Worm (Caenorhabditis elegans) whole organism, L3 larva: ENCODE results near the gene sru-37.

Experiments
- R02D3.7 ChIP-seq: fragments of 150-350 bp; optimal IDR thresholded peaks from 2 replicates; lab custom pipeline; 2014; ENCODE audit warnings: missing biosample characterization, missing genetic modification characterization
- ZK546.5 ChIP-seq: sonication (generic microtip); optimal IDR thresholded peaks from 2 replicates; lab custom pipeline; 2017; ENCODE audit warnings: missing biosample characterization, missing genetic modification characterization
- aly-2 ChIP-seq: fragments of 150-350 bp; optimal IDR thresholded peaks from 2 replicates; lab custom pipeline; 2014; ENCODE audit warnings: missing biosample characterization, missing genetic modification characterization
- ama-1 ChIP-seq: fragments of 150-350 bp; optimal IDR thresholded peaks from 2 replicates; lab custom pipeline; 2018
- daf-12 ChIP-seq: fragments of 150-350 bp; optimal IDR thresholded peaks from 2 replicates; lab custom pipeline; 2014; ENCODE audit warnings: missing biosample characterization, missing genetic modification reagents, missing genetic modification characterization
- egl-27 ChIP-seq: sonication (generic microtip); optimal IDR thresholded peaks from 4 replicates; lab custom pipeline; 2017; ENCODE audit warnings: missing biosample characterization, missing genetic modification reagents, missing genetic modification characterization
- elt-1 ChIP-seq: fragments of 150-350 bp; optimal IDR thresholded peaks from 2 replicates; lab custom pipeline; 2014; ENCODE audit warnings: missing biosample characterization, missing genetic modification characterization
- elt-3 ChIP-seq, 3 experiments: fragments of 150-350 bp in 1 of 3; sonication (generic microtip) in 2 of 3; optimal IDR thresholded peaks; 2 replicates in 2 of 3; 4 replicates in 1 of 3; lab custom pipeline; 2014 to 2017; ENCODE audit warnings: missing biosample characterization in 3 of 3, missing genetic modification characterization in 3 of 3
- eor-1 ChIP-seq, 2 experiments: fragments of 150-350 bp; optimal IDR thresholded peaks; 2 replicates each; lab custom pipeline; 2014 to 2018; ENCODE audit warnings: missing biosample characterization in 2 of 2, missing genetic modification characterization in 2 of 2
- fkh-10 ChIP-seq: sonication (generic microtip); optimal IDR thresholded peaks from 2 replicates; lab custom pipeline; 2017; ENCODE audit warnings: missing biosample characterization, missing genetic modification reagents, missing genetic modification characterization
- fkh-2 ChIP-seq: fragments of 150-350 bp; optimal IDR thresholded peaks from 2 replicates; lab custom pipeline; 2014; ENCODE audit warnings: missing biosample characterization, missing genetic modification reagents, missing genetic modification characterization
- jun-1 ChIP-seq: fragments of 150-350 bp; optimal IDR thresholded peaks from 2 replicates; lab custom pipeline; 2014; ENCODE audit warnings: missing biosample characterization, missing genetic modification reagents, missing genetic modification characterization
- lin-15B ChIP-seq: fragments of 150-350 bp; optimal IDR thresholded peaks from 2 replicates; lab custom pipeline; 2014; ENCODE audit warnings: missing biosample characterization, missing genetic modification characterization
- lsy-12 ChIP-seq: sonication (generic microtip); optimal IDR thresholded peaks from 2 replicates; lab custom pipeline; 2016; ENCODE audit warnings: mild to moderate bottlenecking, missing genetic modification characterization, missing compliant biosample characterization
- mdl-1 ChIP-seq: fragments of 150-350 bp; optimal IDR thresholded peaks from 2 replicates; lab custom pipeline; 2014; ENCODE audit warnings: missing biosample characterization, missing genetic modification characterization
- mml-1 ChIP-seq: fragments of 150-350 bp; sonication (generic microtip); optimal IDR thresholded peaks from 3 replicates; lab custom pipeline; 2014; ENCODE audit warnings: missing biosample characterization, missing genetic modification characterization
- nfya-1 ChIP-seq: sonication (generic microtip); optimal IDR thresholded peaks from 2 replicates; lab custom pipeline; 2017; ENCODE audit warnings: missing genetic modification characterization, mild to moderate bottlenecking, missing compliant biosample characterization, antibody characterized with exemption, moderate library complexity; ENCODE audit not compliant: insufficient read depth
- nhr-11 ChIP-seq: fragments of 150-350 bp; optimal IDR thresholded peaks from 2 replicates; lab custom pipeline; 2014; ENCODE audit warnings: missing biosample characterization, missing genetic modification characterization
- nhr-12 ChIP-seq: fragments of 150-350 bp; optimal IDR thresholded peaks from 2 replicates; lab custom pipeline; 2014; ENCODE audit warnings: missing biosample characterization, missing genetic modification characterization
- nhr-237 ChIP-seq: fragments of 150-350 bp; optimal IDR thresholded peaks from 2 replicates; lab custom pipeline; 2014; ENCODE audit warnings: missing biosample characterization, missing genetic modification characterization
- nhr-28 ChIP-seq: fragments of 150-350 bp; optimal IDR thresholded peaks from 2 replicates; lab custom pipeline; 2014; ENCODE audit warnings: missing biosample characterization, missing genetic modification characterization
- nhr-43 ChIP-seq: sonication (generic microtip); optimal IDR thresholded peaks from 2 replicates; lab custom pipeline; 2016; ENCODE audit warnings: mild to moderate bottlenecking, missing genetic modification characterization, missing compliant biosample characterization; ENCODE audit not compliant: poor library complexity, severe bottlenecking
- nhr-67 ChIP-seq: fragments of 150-350 bp; optimal IDR thresholded peaks from 2 replicates; lab custom pipeline; 2014; ENCODE audit warnings: missing biosample characterization, missing genetic modification characterization
- nhr-76 ChIP-seq: fragments of 150-350 bp; sonication (generic microtip); optimal IDR thresholded peaks from 5 replicates; lab custom pipeline; 2014; ENCODE audit warnings: missing biosample characterization, missing genetic modification characterization
- nhr-77 ChIP-seq: fragments of 150-350 bp; optimal IDR thresholded peaks from 2 replicates; lab custom pipeline; 2014; ENCODE audit warnings: missing biosample characterization, missing genetic modification characterization
- pha-4 ChIP-seq: fragments of 150-350 bp; optimal IDR thresholded peaks from 2 replicates; lab custom pipeline; 2014; ENCODE audit warnings: missing biosample characterization, missing genetic modification reagents, missing genetic modification characterization
- pqm-1 ChIP-seq: fragments of 150-350 bp; optimal IDR thresholded peaks from 2 replicates; lab custom pipeline; 2017; ENCODE audit warnings: missing biosample characterization, missing genetic modification characterization, inconsistent platforms
- sea-2 ChIP-seq: fragments of 150-350 bp; sonication (generic microtip); optimal IDR thresholded peaks from 4 replicates; lab custom pipeline; 2014; ENCODE audit warnings: missing biosample characterization, missing genetic modification reagents, missing genetic modification characterization
- snpc-4 ChIP-seq: fragments of 150-350 bp; optimal IDR thresholded peaks from 2 replicates; lab custom pipeline; 2014; ENCODE audit warnings: missing biosample characterization, missing genetic modification characterization
- tbx-2 ChIP-seq: sonication (generic microtip); optimal IDR thresholded peaks from 2 replicates; lab custom pipeline; 2016; ENCODE audit warnings: mild to moderate bottlenecking, missing genetic modification characterization, missing compliant biosample characterization
- unc-39 ChIP-seq: sonication (generic microtip); optimal IDR thresholded peaks from 4 replicates; lab custom pipeline; 2017; ENCODE audit warnings: missing biosample characterization, missing genetic modification characterization
- unc-62 ChIP-seq: fragments of 150-350 bp; sonication (generic microtip); optimal IDR thresholded peaks from 4 replicates; lab custom pipeline; 2014; ENCODE audit warnings: missing biosample characterization, missing genetic modification reagents, missing genetic modification characterization
- ztf-11 ChIP-seq: fragments of 150-350 bp; optimal IDR thresholded peaks from 2 replicates; lab custom pipeline; 2014; ENCODE audit warnings: missing biosample characterization, missing genetic modification characterization

The sru-37 gene

DNA sequence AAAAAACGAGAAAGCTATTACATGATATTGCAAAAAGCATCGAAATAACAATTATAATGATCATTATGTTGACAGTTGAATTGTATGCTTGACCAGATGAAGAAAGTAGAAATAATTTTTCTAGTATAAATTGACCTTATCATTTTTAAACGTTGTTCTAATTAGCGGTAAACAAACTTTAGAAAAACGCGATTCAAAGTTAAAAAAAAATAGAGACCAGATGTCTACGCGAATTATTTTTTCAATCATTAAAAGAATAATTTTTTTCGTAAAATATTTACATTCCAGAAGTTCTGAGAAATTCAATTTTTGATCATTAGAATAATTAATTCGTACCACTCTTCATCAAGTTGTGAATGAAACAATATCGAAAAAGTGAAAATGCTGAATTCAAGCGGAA, 3.3 kb upstream of the sru-37 start, which contains the start of gene F46B6.10:
Gene F46B6.10, minus strand, starts transcription at position 101 of the 400 bp plus-strand sequence.
- no peak for TF ChIP-seq lsy-12 (tag; lab: Kevin White, UChicago)
- no peak for TF ChIP-seq unc-39 (tag; lab: Kevin White, UChicago)
- TF ChIP-seq ama-1 (lab: Kevin White, UChicago) = no peak
- TF ChIP-seq fkh-10 = no peak
- TF ChIP-seq R02D3.7 = no peak
- no peak for TF ChIP-seq ztf-11 (tag; lab: Kevin White, UChicago)
- TF ChIP-seq nhr-76 (tag; lab: Kevin White, UChicago) = no peak
- no peak for TF ChIP-seq mdl-1 (tag; lab: Kevin White, UChicago)
- no peak for TF ChIP-seq nhr-11 (tag; lab: Kevin White, UChicago)

DNA sequence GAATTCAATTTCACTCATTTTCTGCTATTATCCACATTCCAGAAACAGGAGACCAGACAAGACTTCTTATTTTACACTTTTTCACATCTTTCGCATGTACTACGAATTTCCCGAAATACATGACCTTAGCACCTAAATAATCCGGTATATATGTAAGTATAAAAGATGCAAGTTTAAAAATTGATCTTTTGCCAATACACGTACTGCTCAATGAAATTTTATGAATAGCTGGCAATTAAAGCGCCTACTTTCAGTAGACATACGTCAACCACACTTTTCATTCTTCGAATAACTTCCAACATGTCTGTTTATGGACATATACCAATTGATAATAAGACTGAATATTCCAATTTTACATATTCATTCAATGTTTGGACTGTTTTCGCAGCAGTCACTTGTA, 2.1 kb upstream of the sru-37 start, which contains the start of gene sru-39:
Gene sru-39, plus strand, starts transcription at position 301 of the 400 bp plus-strand sequence.
- TF ChIP-seq egl-27 (tag; lab: Kevin White, UChicago) (no peak), R02D3.7 (no peak), lsy-12 (tag; lab: Kevin White, UChicago) (no peak), ZK546.5 (tag; lab: Kevin White, UChicago) (no peak), sea-2 (no peak), nhr-76 (tag; lab: Kevin White, UChicago) (no peak), elt-1 (tag; lab: Kevin White, UChicago) (no peak), lin-15B (tag; lab: Kevin White, UChicago) (no peak), fkh-10 (no peak), eor-1 (tag; optimal IDR thresholded peaks at IDR 0.05; lab: Kevin White, UChicago) (no peak), elt-3 (tag; optimal IDR thresholded peaks at IDR 0.05; lab: Kevin White, UChicago) (no peak), aly-2 (tag; lab: Kevin White, UChicago) (no peak), fkh-2 (tag; lab: Kevin White, UChicago) (no peak), nhr-12 (tag; lab: Kevin White, UChicago) (no peak), nhr-67 (tag; lab: Kevin White, UChicago) (no peak)

DNA sequence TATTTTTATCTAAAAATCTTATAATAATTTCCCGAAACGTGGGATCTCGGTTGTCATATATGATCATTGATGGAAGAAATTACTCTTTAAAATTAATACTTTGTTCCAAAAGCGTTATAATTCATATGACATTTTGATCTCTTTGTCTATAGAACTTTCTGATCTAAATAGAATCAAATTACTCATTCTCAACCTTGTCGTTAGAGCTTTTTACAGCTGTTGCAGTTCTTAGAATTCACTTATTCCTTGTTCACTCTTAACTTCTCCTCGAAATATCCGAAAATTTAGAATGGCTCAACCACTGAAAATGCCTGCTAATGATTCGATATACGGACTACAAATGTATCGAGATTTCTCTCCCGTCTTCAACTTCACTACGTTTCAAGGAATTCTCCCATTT, 5.9 kb downstream of the sru-37 start, which contains the start of gene sru-29:
Gene sru-29, plus strand, starts transcription at position 301 of the 400 bp plus-strand sequence.
- no peak for TF ChIP-seq sea-2
- TF ChIP-seq nhr-43 (tag; lab: Kevin White, UChicago) = no peak
- no peak for TF ChIP-seq daf-12 (tag; lab: Kevin White, UChicago)
- TF ChIP-seq snpc-4 = no peak
- no peak for TF ChIP-seq ZK546.5 (tag; lab: Kevin White, UChicago)
- no peak for TF ChIP-seq lin-15B (tag; lab: Kevin White, UChicago)

DNA sequence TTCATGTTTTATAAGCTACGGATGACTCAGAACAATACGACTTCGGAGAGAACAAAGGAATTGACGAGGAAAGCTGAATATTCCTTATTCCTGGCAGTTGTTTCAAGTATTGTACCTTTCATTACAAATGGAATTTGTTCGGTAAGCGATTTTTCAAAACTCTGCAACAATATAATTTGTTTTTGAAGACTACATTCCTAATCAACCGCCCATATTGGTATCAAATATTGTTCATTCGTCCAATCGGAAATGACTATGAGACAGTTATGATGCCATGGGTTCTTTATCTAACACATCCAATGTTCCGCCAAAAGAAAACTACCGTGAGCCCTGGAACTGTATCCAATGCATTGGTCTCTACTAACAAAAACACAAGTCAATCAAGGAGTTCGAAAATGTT, 7.0 kb downstream of the sru-37 start:
- TF ChIP-seq lsy-12 (tag; lab: Kevin White, UChicago) (no peak), lin-15B (tag; lab: Kevin White, UChicago) (no peak), nhr-11 (tag; lab: Kevin White, UChicago) (no peak), nhr-28 (tag; lab: Kevin White, UChicago) (no peak), pha-4 (tag; lab: Kevin White, UChicago) (no peak), pqm-1 (tag; lab: Kevin White, UChicago) (no peak), mml-1 (tag; lab: Kevin White, UChicago) (no peak), nhr-43 (tag; lab: Kevin White, UChicago) (no peak), nfya-1 (tag; lab: Kevin White, UChicago) (no peak), nhr-77 (tag; lab: Kevin White, UChicago) (no peak), nhr-237 (tag; lab: Kevin White, UChicago) (no peak), nhr-67 (tag; lab: Kevin White, UChicago) (no peak), ZK546.5 (tag; lab: Kevin White, UChicago) (no peak), sea-2 (no peak), unc-62 (GFP tag; lab: Kevin White, UChicago) (no peak), elt-3 (tag; optimal IDR thresholded peaks at IDR 0.05; lab: Kevin White, UChicago) (no peak), mdl-1 (tag; lab: Kevin White, UChicago) (no peak), aly-2 (tag; lab: Kevin White, UChicago) (no peak), ama-1 (lab: Kevin White, UChicago) (no peak), elt-1 (tag; lab: Kevin White, UChicago) (no peak)
- TF ChIP-seq, all 47 proteins: peak for 0

DNA sequence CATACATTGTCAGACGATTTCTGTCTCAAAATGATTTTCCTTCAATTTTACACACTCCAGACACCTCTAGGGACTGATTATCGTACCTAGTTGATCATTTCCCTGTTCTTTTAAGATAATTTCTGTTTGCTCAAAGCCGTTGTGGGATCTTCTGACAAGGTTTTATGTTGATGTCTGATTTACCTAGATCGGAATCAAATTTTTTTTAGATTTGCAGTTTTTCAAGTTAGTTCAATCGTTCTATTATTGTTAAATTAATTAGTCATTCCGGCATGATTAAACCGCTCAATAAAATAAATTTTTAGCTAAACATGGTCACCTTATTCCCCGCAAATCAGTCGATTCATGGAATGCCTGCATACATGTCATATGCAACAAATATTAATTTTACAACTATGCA, 8.3 kb downstream of the sru-37 start, which contains the start of gene sru-30:
Gene sru-30, plus strand, starts transcription at position 301 of the 400 bp plus-strand sequence.
- no peak for TF ChIP-seq jun-1 (tag; lab: Kevin White, UChicago)
- no peak for TF ChIP-seq unc-62 (GFP tag; lab: Kevin White, UChicago)
- no peak for TF ChIP-seq tbx-2 (tag; lab: Kevin White, UChicago)
- no peak for TF ChIP-seq pha-4 (tag; lab: Kevin White, UChicago)
